Worm (Caenorhabditis elegans) whole organism, L2 larva: ENCODE data around the gene K07C5.3.

ENCODE experiments used
- F13H6.1 ChIP-seq: sonication (generic microtip); optimal IDR thresholded peaks from 2 replicates; lab custom pipeline; 2016; ENCODE audit warnings: missing genetic modification characterization, missing compliant biosample characterization
- blmp-1 ChIP-seq: sonication (generic microtip); optimal IDR thresholded peaks from 2 replicates; lab custom pipeline; 2017; ENCODE audit warnings: missing genetic modification characterization, mild to moderate bottlenecking, missing compliant biosample characterization, antibody characterized with exemption, moderate library complexity; ENCODE audit not compliant: insufficient read depth
- nhr-77 ChIP-seq: fragments of 150-350 bp; optimal IDR thresholded peaks from 2 replicates; lab custom pipeline; 2014; ENCODE audit warnings: missing biosample characterization, missing genetic modification characterization
- unc-62 ChIP-seq: fragments of 150-350 bp; optimal IDR thresholded peaks from 2 replicates; lab custom pipeline; 2014; ENCODE audit warnings: missing biosample characterization, missing genetic modification reagents, missing genetic modification characterization

ce11 chrV:10338305-10338992, 4.4 kb upstream of the K07C5.3 start, which contains the start of gene arx-2:
- TF ChIP-seq nhr-77 (tag; lab: Kevin White, UChicago), result no peak
- TF ChIP-seq blmp-1, result no peak
- TF ChIP-seq unc-62 (GFP tag; lab: Kevin White, UChicago), result no peak
- no peak for TF ChIP-seq F13H6.1
